Worm (Caenorhabditis elegans) whole organism, early embryonic: Measurements from ENCODE around the gene Y61A9LA.4.

ENCODE experiments used
- B0310.2 ChIP-seq: sonication (generic microtip); optimal IDR thresholded peaks from 2 replicates; lab custom pipeline; 2016; ENCODE audit warnings: mild to moderate bottlenecking, missing genetic modification characterization, missing compliant biosample characterization
- aly-1 ChIP-seq: sonication (generic microtip); optimal IDR thresholded peaks from 2 replicates; lab custom pipeline; 2016; ENCODE audit warnings: missing genetic modification characterization, missing compliant biosample characterization
- ama-1 ChIP-seq: fragments of 150-350 bp; optimal IDR thresholded peaks from 2 replicates; lab custom pipeline; 2014
- ceh-13 ChIP-seq: fragments of 200-800 bp; sonication (Bioruptor generic); optimal IDR thresholded peaks from 2 replicates; lab custom pipeline; 2018; ENCODE audit warnings: mild to moderate bottlenecking, missing genetic modification characterization, missing compliant biosample characterization
- ceh-36 ChIP-seq: sonication (generic microtip); optimal IDR thresholded peaks from 2 replicates; lab custom pipeline; 2016; ENCODE audit warnings: missing genetic modification characterization, inconsistent platforms, missing compliant biosample characterization
- ets-7 ChIP-seq: sonication (generic microtip); optimal IDR thresholded peaks from 2 replicates; lab custom pipeline; 2016; ENCODE audit warnings: missing genotype, missing genetic modification characterization, missing compliant biosample characterization
- flt-1 ChIP-seq: fragments of 200-800 bp; sonication (Bioruptor generic); IDR thresholded peaks from 2 replicates; pipeline ENCODE4 v1.3.6; 2022; ENCODE audit warnings: missing genetic modification characterization, missing compliant biosample characterization
- hmbx-1 ChIP-seq: sonication (generic microtip); optimal IDR thresholded peaks from 2 replicates; lab custom pipeline; 2016; ENCODE audit warnings: mild to moderate bottlenecking, missing genetic modification characterization, missing compliant biosample characterization
- pes-1 ChIP-seq: fragments of 200-800 bp; sonication (Bioruptor generic); IDR thresholded peaks from 2 replicates; pipeline ENCODE4 v1.3.6; 2022; ENCODE audit warnings: missing genetic modification reagents, missing genetic modification characterization, missing compliant biosample characterization
- scrt-1 ChIP-seq: fragments of 200-800 bp; sonication (Bioruptor generic); IDR thresholded peaks from 2 replicates; pipeline ENCODE4 v1.3.6; 2022; ENCODE audit warnings: missing genetic modification characterization, missing compliant biosample characterization
- sea-1 ChIP-seq: fragments of 200-800 bp; sonication (Bioruptor generic); conservative IDR thresholded peaks from 2 replicates; pipeline ENCODE4 v1.3.6; 2022; ENCODE audit warnings: missing genetic modification characterization, missing compliant biosample characterization
- tbx-11 ChIP-seq: fragments of 200-800 bp; sonication (Bioruptor generic); IDR thresholded peaks from 2 replicates; pipeline ENCODE4 v1.3.6; 2022; ENCODE audit warnings: missing genetic modification characterization, missing compliant biosample characterization
- tbx-37 ChIP-seq: fragments of 200-800 bp; sonication (Bioruptor generic); conservative IDR thresholded peaks from 2 replicates; pipeline ENCODE4 v1.3.6; 2022; ENCODE audit warnings: missing genetic modification reagents, missing genetic modification characterization, missing compliant biosample characterization
- tra-4 ChIP-seq: sonication (generic microtip); optimal IDR thresholded peaks from 2 replicates; lab custom pipeline; 2017; ENCODE audit warnings: missing genetic modification characterization, missing compliant biosample characterization

ce11 chrV:4525512-4525911 lies 35.0 kb upstream of the Y61A9LA.4 start:
- TF ChIP-seq B0310.2 (tag; lab: Kevin White, UChicago), result no peak
- no peak for TF ChIP-seq ama-1 (lab: Kevin White, UChicago)
- TF ChIP-seq aly-1 (tag; lab: Kevin White, UChicago), result no peak
- TF ChIP-seq ceh-13 (GFP tag; lab: Kevin White, UChicago), result no peak
- TF ChIP-seq sea-1, result no peak
- TF ChIP-seq ceh-36 (tag; lab: Kevin White, UChicago), result no peak
- TF ChIP-seq flt-1 (GFP tag; lab: Robert Waterston, UW), result no peak
- TF ChIP-seq tbx-37 (GFP tag; lab: Robert Waterston, UW), result no peak
- no peak for TF ChIP-seq tbx-11 (GFP tag; lab: Robert Waterston, UW)
- no peak for TF ChIP-seq scrt-1 (GFP tag; lab: Robert Waterston, UW)
- no peak for TF ChIP-seq tra-4 (tag; lab: Kevin White, UChicago)
- no peak for TF ChIP-seq hmbx-1 (tag; lab: Kevin White, UChicago)
- no peak for TF ChIP-seq pes-1
- no peak for TF ChIP-seq ets-7 (tag; lab: Kevin White, UChicago)
